Worm (Caenorhabditis elegans): ENCODE data around the gene Y54G2A.41.
"Not testable (repeated sequence)": the region's sequence is repeated elsewhere in the genome, so short reads cannot be mapped to it uniquely, and the experiment has no call there.

Y54G2A.41 gene

ce11 chrIV:2729957-2730356, 21.7 kb upstream of the Y54G2A.41 start, which contains the start of gene Y94H6A.2:
Y94H6A.2 (plus strand) TSS chrIV:2730292.
- TF ChIP-seq ceh-22 (tag; optimal IDR thresholded peaks at IDR 0.05) (no peak), pag-3 (tag; optimal IDR thresholded peaks at IDR 0.05; ENCODE audit: borderline replicate concordance) (no peak), npax-4 (tag; optimal IDR thresholded peaks at IDR 0.05) (no peak), ztf-16 (tag; optimal IDR thresholded peaks at IDR 0.05) (no peak), unc-42 (tag; optimal IDR thresholded peaks at IDR 0.05) (no peak), ceh-2 (tag; optimal IDR thresholded peaks at IDR 0.05) (no peak), ceh-19 (GFP tag; optimal IDR thresholded peaks at IDR 0.05) (no peak), eyg-1 (tag; optimal IDR thresholded peaks at IDR 0.05) (no peak)

- TF ChIP-seq hlh-30 (tag; optimal IDR thresholded peaks at IDR 0.05; ENCODE audit: insufficient read depth): no peak
- TF ChIP-seq ama-1 (optimal IDR thresholded peaks at IDR 0.05): no peak
- no peak for TF ChIP-seq hlh-13 (GFP tag; optimal IDR thresholded peaks at IDR 0.05)
- no peak for TF ChIP-seq pat-9 (tag; optimal IDR thresholded peaks at IDR 0.05)
- no peak for TF ChIP-seq sox-2 (GFP tag; IDR thresholded peaks at IDR 0.05)
- no peak for TF ChIP-seq elt-4 (tag; optimal IDR thresholded peaks at IDR 0.05)
- TF ChIP-seq ceh-18 (tag; optimal IDR thresholded peaks at IDR 0.05): no peak
- TF ChIP-seq ceh-31 (tag; optimal IDR thresholded peaks at IDR 0.05): no peak
- TF ChIP-seq syd-9 (tag; optimal IDR thresholded peaks at IDR 0.05): no peak
- TF ChIP-seq unc-86 (tag; optimal IDR thresholded peaks at IDR 0.05): no peak
- no peak for TF ChIP-seq ahr-1 (tag; optimal IDR thresholded peaks at IDR 0.05)
Observed at ce11 chrIV:2734675-2735074, 17.0 kb upstream of the Y54G2A.41 start.

- TF ChIP-seq dve-1 (tag; optimal IDR thresholded peaks at IDR 0.05): no peak
- no peak for TF ChIP-seq pha-2 (tag; optimal IDR thresholded peaks at IDR 0.05)
- no peak for TF ChIP-seq zip-5 (tag; optimal IDR thresholded peaks at IDR 0.05)
- TF ChIP-seq ttx-3 (tag; optimal IDR thresholded peaks at IDR 0.05): no peak
- no peak for TF ChIP-seq rnt-1 (tag; optimal IDR thresholded peaks at IDR 0.05)
- TF ChIP-seq unc-86 (tag; optimal IDR thresholded peaks at IDR 0.05): no peak
- no peak for TF ChIP-seq pros-1 (tag; optimal IDR thresholded peaks at IDR 0.05)
- no peak for TF ChIP-seq ceh-9 (tag; optimal IDR thresholded peaks at IDR 0.05)
- no peak for TF ChIP-seq ceh-2 (tag; optimal IDR thresholded peaks at IDR 0.05)
- TF ChIP-seq tbx-2 (tag; optimal IDR thresholded peaks at IDR 0.05): no peak
- TF ChIP-seq che-1 (tag; optimal IDR thresholded peaks at IDR 0.05): no peak
- no peak for TF ChIP-seq fkh-6 (tag; optimal IDR thresholded peaks at IDR 0.05)
- TF ChIP-seq lim-6 (tag; optimal IDR thresholded peaks at IDR 0.05): no peak
Observed at ce11 chrIV:2736575-2736974, 15.1 kb upstream of the Y54G2A.41 start.

- TF ChIP-seq ahr-1 (tag; optimal IDR thresholded peaks at IDR 0.05): no peak
- TF ChIP-seq T23F11.4 (GFP tag; optimal IDR thresholded peaks at IDR 0.05): no peak
- TF ChIP-seq K09A11.1 (tag; optimal IDR thresholded peaks at IDR 0.05; ENCODE audit: insufficient read depth): no peak
- TF ChIP-seq sox-2 (GFP tag; IDR thresholded peaks at IDR 0.05): no peak
- TF ChIP-seq ceh-34 (tag; optimal IDR thresholded peaks at IDR 0.05): no peak
- TF ChIP-seq hlh-13 (GFP tag; optimal IDR thresholded peaks at IDR 0.05): no peak
Observed at ce11 chrIV:2738466-2738865, 13.2 kb upstream of the Y54G2A.41 start.

ce11 chrIV:2740035-2740434, 11.6 kb upstream of the Y54G2A.41 start:
- TF ChIP-seq unc-3 (GFP tag; conservative IDR thresholded peaks at IDR 0.05) (peak; percentile 82), sox-2 (GFP tag; IDR thresholded peaks at IDR 0.05) (peak; percentile 71), ceh-45 (GFP tag; IDR thresholded peaks at IDR 0.05) (peak; percentile 84), che-1 (tag; optimal IDR thresholded peaks at IDR 0.05) (peak; percentile 45), ceh-34 (tag; optimal IDR thresholded peaks at IDR 0.05) (peak; percentile 4)
- TF ChIP-seq unc-3 (tag; optimal IDR thresholded peaks at IDR 0.05): not testable (repeated sequence)

All from whole organism, late embryonic.